Fruit fly (Drosophila melanogaster) whole organism, embryonic: ENCODE results near the gene senju.
A peak's percentile ranks its signal among the peaks of the same experiment; 100 is the strongest.

ENCODE experiments used
- Antp ChIP-seq: fragments of 200-800 bp; sonication (Bioruptor generic); optimal IDR thresholded peaks from 3 replicates; lab custom pipeline; 2016; ENCODE audit warnings: missing biosample characterization, missing genetic modification characterization
- Asciz ChIP-seq: fragments of 200-800 bp; sonication (Bioruptor generic); optimal IDR thresholded peaks from 2 replicates; lab custom pipeline; 2017; ENCODE audit warnings: missing biosample characterization, mild to moderate bottlenecking, missing genetic modification characterization, missing genetic modification reagents
- Bgb ChIP-seq: fragments of 200-800 bp; sonication (Bioruptor generic); IDR thresholded peaks from 2 replicates; pipeline ENCODE4 v1.3.6; 2022; ENCODE audit warnings: missing biosample characterization, missing genetic modification characterization; ENCODE audit not compliant: partially characterized antibody
- CG10654 ChIP-seq: fragments of 200-800 bp; sonication (Bioruptor generic); optimal IDR thresholded peaks from 2 replicates; lab custom pipeline; 2016; ENCODE audit warnings: missing biosample characterization, missing genetic modification characterization
- CG11696 ChIP-seq: fragments of 200-800 bp; sonication (Bioruptor generic); IDR thresholded peaks from 2 replicates; pipeline ENCODE4 v1.3.6; 2022; ENCODE audit warnings: missing biosample characterization, missing genetic modification characterization
- CG12071 ChIP-seq: fragments of 200-800 bp; sonication (Bioruptor generic); optimal IDR thresholded peaks from 3 replicates; lab custom pipeline; 2018; ENCODE audit warnings: missing biosample characterization, mild to moderate bottlenecking, missing genetic modification characterization
- CG12155 ChIP-seq: fragments of 200-800 bp; sonication (Bioruptor generic); optimal IDR thresholded peaks from 3 replicates; lab custom pipeline; 2016; ENCODE audit warnings: missing biosample characterization, missing genetic modification characterization
- CG12236 ChIP-seq: fragments of 200-800 bp; sonication (Bioruptor generic); optimal IDR thresholded peaks from 2 replicates; lab custom pipeline; 2016; ENCODE audit warnings: missing biosample characterization, missing genetic modification characterization
- CG15479 ChIP-seq: fragments of 200-800 bp; sonication (Bioruptor generic); optimal IDR thresholded peaks from 3 replicates; lab custom pipeline; 2019; ENCODE audit warnings: missing biosample characterization, mild to moderate bottlenecking, missing genetic modification characterization, moderate library complexity
- CG16863 ChIP-seq: fragments of 200-800 bp; sonication (Bioruptor generic); optimal IDR thresholded peaks from 3 replicates; lab custom pipeline; 2016; ENCODE audit warnings: missing biosample characterization, missing genetic modification characterization
- CG17829 ChIP-seq: fragments of 200-800 bp; optimal IDR thresholded peaks from 2 replicates; lab custom pipeline; 2019; ENCODE audit warnings: missing biosample characterization, mild to moderate bottlenecking, missing genetic modification characterization, moderate library complexity
- CG18764 ChIP-seq: fragments of 200-800 bp; sonication (Bioruptor generic); optimal IDR thresholded peaks from 3 replicates; lab custom pipeline; 2016; ENCODE audit warnings: missing biosample characterization, missing genetic modification characterization
- CG2129 ChIP-seq: fragments of 200-800 bp; sonication (Bioruptor generic); IDR thresholded peaks from 2 replicates; pipeline ENCODE4 v1.3.6; 2022; ENCODE audit warnings: missing biosample characterization, missing genetic modification characterization; ENCODE audit not compliant: partially characterized antibody
- CG2202 ChIP-seq: fragments of 200-800 bp; sonication (Bioruptor generic); optimal IDR thresholded peaks from 2 replicates; lab custom pipeline; 2018; ENCODE audit warnings: missing biosample characterization, mild to moderate bottlenecking, missing genetic modification characterization
- CG2712 ChIP-seq: fragments of 200-800 bp; optimal IDR thresholded peaks from 3 replicates; lab custom pipeline; 2019; ENCODE audit warnings: missing biosample characterization, mild to moderate bottlenecking, missing genetic modification characterization, moderate library complexity
- CG2889 ChIP-seq: fragments of 200-800 bp; sonication (Bioruptor generic); IDR thresholded peaks from 3 replicates; pipeline ENCODE4 v1.3.6; 2022; ENCODE audit warnings: missing biosample characterization, missing genetic modification characterization
- CG31388 ChIP-seq: fragments of 200-800 bp; sonication (Bioruptor generic); optimal IDR thresholded peaks from 2 replicates; lab custom pipeline; 2016; ENCODE audit warnings: missing biosample characterization, missing genetic modification characterization
- CG3995 ChIP-seq: fragments of 200-800 bp; sonication (Bioruptor generic); optimal IDR thresholded peaks from 3 replicates; lab custom pipeline; 2016; ENCODE audit warnings: missing biosample characterization, missing genetic modification characterization
- CG6272 ChIP-seq: fragments of 200-800 bp; sonication (Bioruptor generic); IDR thresholded peaks from 2 replicates; pipeline ENCODE4 v1.3.6; 2022; ENCODE audit warnings: missing biosample characterization, missing genetic modification characterization
- CG8359 ChIP-seq: fragments of 200-800 bp; sonication (Bioruptor generic); optimal IDR thresholded peaks from 2 replicates; lab custom pipeline; 2017; ENCODE audit warnings: missing biosample characterization, mild to moderate bottlenecking, missing genetic modification characterization, borderline replicate concordance
- Elba2 ChIP-seq: fragments of 200-800 bp; sonication (Bioruptor generic); optimal IDR thresholded peaks from 3 replicates; lab custom pipeline; 2016; ENCODE audit warnings: missing biosample characterization, missing genetic modification characterization
- Ets65A ChIP-seq: fragments of 200-800 bp; sonication (Bioruptor generic); peaks from one replicate; lab custom pipeline; 2016; ENCODE audit warnings: missing biosample characterization, missing genetic modification characterization
- Gug ChIP-seq: fragments of 200-800 bp; sonication (Bioruptor generic); IDR thresholded peaks from 4 replicates; pipeline ENCODE4 v1.3.6; 2022; ENCODE audit warnings: missing biosample characterization, missing genetic modification characterization
- H2.0 ChIP-seq: fragments of 200-800 bp; sonication (Bioruptor generic); IDR thresholded peaks from 2 replicates; pipeline ENCODE4 v1.3.6; 2022; ENCODE audit warnings: missing biosample characterization, missing genetic modification characterization
- HHEX ChIP-seq: fragments of 200-800 bp; sonication (Bioruptor generic); optimal IDR thresholded peaks from 3 replicates; lab custom pipeline; 2017; ENCODE audit warnings: missing biosample characterization, mild to moderate bottlenecking, missing genetic modification characterization, missing genetic modification reagents
- HmgD ChIP-seq: fragments of 200-800 bp; sonication (Bioruptor generic); optimal IDR thresholded peaks from 3 replicates; lab custom pipeline; 2016; ENCODE audit warnings: missing biosample characterization, missing genetic modification characterization
- Hr3 ChIP-seq: fragments of 200-800 bp; sonication (Bioruptor generic); optimal IDR thresholded peaks from 3 replicates; lab custom pipeline; 2016; ENCODE audit warnings: missing biosample characterization, missing genetic modification characterization
- Meics ChIP-seq: fragments of 200-800 bp; sonication (Bioruptor generic); optimal IDR thresholded peaks from 2 replicates; lab custom pipeline; 2017; ENCODE audit warnings: missing biosample characterization, mild to moderate bottlenecking, missing genetic modification characterization
- Opbp ChIP-seq: fragments of 200-800 bp; sonication (Bioruptor generic); IDR thresholded peaks from 3 replicates; pipeline ENCODE4 v1.3.6; 2022; ENCODE audit warnings: missing biosample characterization, missing genetic modification characterization; ENCODE audit not compliant: partially characterized antibody
- Six4 ChIP-seq: fragments of 200-800 bp; sonication (Bioruptor generic); optimal IDR thresholded peaks from 2 replicates; lab custom pipeline; 2016; ENCODE audit warnings: missing biosample characterization, missing genetic modification characterization
- Spps ChIP-seq: fragments of 200-800 bp; sonication (Bioruptor generic); optimal IDR thresholded peaks from 2 replicates; lab custom pipeline; 2018; ENCODE audit warnings: missing biosample characterization, mild to moderate bottlenecking, missing genetic modification characterization
- Stat92E ChIP-seq, 3 experiments: fragments of >200 bp in 2 of 3; fragments of 200-800 bp in 1 of 3; sonication (Bioruptor generic) in 1 of 3; optimal IDR thresholded peaks; 2 replicates each; lab custom pipeline; 2017 to 2019; ENCODE audit warnings: missing biosample characterization in 3 of 3, missing genetic modification characterization in 3 of 3, mild to moderate bottlenecking in 1 of 3, moderate library complexity in 1 of 3
- TFAM ChIP-seq: fragments of 200-800 bp; sonication (Bioruptor generic); optimal IDR thresholded peaks from 2 replicates; lab custom pipeline; 2017; ENCODE audit warnings: missing biosample characterization, missing genetic modification characterization, inconsistent platforms
- Trl ChIP-seq, 3 experiments: fragments of >200 bp in 2 of 3; fragments of 200-800 bp in 1 of 3; sonication (Bioruptor generic) in 1 of 3; optimal IDR thresholded peaks; 2 replicates in 1 of 3; 3 replicates in 2 of 3; lab custom pipeline; 2016 to 2017; ENCODE audit warnings: missing biosample characterization in 1 of 3, missing genetic modification characterization in 1 of 3
- cas ChIP-seq: fragments of 200-800 bp; sonication (Bioruptor generic); IDR thresholded peaks from 2 replicates; pipeline ENCODE4 v1.3.6; 2022; ENCODE audit warnings: missing biosample characterization, missing genetic modification characterization
- croc ChIP-seq: fragments of 200-800 bp; sonication (Bioruptor generic); conservative IDR thresholded peaks from 3 replicates; pipeline ENCODE4 v1.3.6; 2022; ENCODE audit warnings: missing biosample characterization, missing genetic modification characterization
- dati ChIP-seq: fragments of 200-800 bp; sonication (Bioruptor generic); IDR thresholded peaks from 2 replicates; pipeline ENCODE4 v1.3.6; 2022; ENCODE audit warnings: missing biosample characterization, missing genetic modification characterization
- dysf ChIP-seq: fragments of 200-800 bp; sonication (Bioruptor generic); IDR thresholded peaks from 3 replicates; pipeline ENCODE4 v1.3.6; 2022; ENCODE audit warnings: missing biosample characterization, missing genetic modification characterization
- fd3F ChIP-seq: fragments of 200-800 bp; sonication (Bioruptor generic); optimal IDR thresholded peaks from 2 replicates; lab custom pipeline; 2018; ENCODE audit warnings: missing biosample characterization, mild to moderate bottlenecking, missing genetic modification characterization, moderate library complexity
- gsb-n ChIP-seq: fragments of 200-800 bp; sonication (Bioruptor generic); optimal IDR thresholded peaks from 3 replicates; lab custom pipeline; 2018; ENCODE audit warnings: missing biosample characterization, mild to moderate bottlenecking, missing genetic modification characterization
- ken ChIP-seq: fragments of 200-800 bp; sonication (Bioruptor generic); IDR thresholded peaks from 3 replicates; pipeline ENCODE4 v1.3.6; 2022; ENCODE audit warnings: missing biosample characterization, missing genetic modification characterization
- nmo ChIP-seq: fragments of 200-800 bp; sonication (Bioruptor generic); optimal IDR thresholded peaks from 2 replicates; lab custom pipeline; 2018; ENCODE audit warnings: missing biosample characterization, mild to moderate bottlenecking, missing genetic modification characterization, moderate library complexity
- p53 ChIP-seq: fragments of 200-800 bp; sonication (Bioruptor generic); optimal IDR thresholded peaks from 2 replicates; lab custom pipeline; 2016; ENCODE audit warnings: missing biosample characterization, missing genetic modification characterization
- pros ChIP-seq: fragments of 200-800 bp; sonication (Bioruptor generic); optimal IDR thresholded peaks from 3 replicates; lab custom pipeline; 2019; ENCODE audit warnings: missing biosample characterization, mild to moderate bottlenecking, missing genetic modification characterization, moderate library complexity
- pzg ChIP-seq: fragments of 200-800 bp; sonication (Bioruptor generic); optimal IDR thresholded peaks from 3 replicates; lab custom pipeline; 2018; ENCODE audit warnings: missing biosample characterization, mild to moderate bottlenecking, missing genetic modification characterization, moderate library complexity
- ro ChIP-seq: fragments of 200-800 bp; sonication (Bioruptor generic); IDR thresholded peaks from 2 replicates; pipeline ENCODE4 v1.3.6; 2022; ENCODE audit warnings: missing biosample characterization, missing genetic modification characterization
- tap ChIP-seq: fragments of 200-800 bp; optimal IDR thresholded peaks from 3 replicates; lab custom pipeline; 2019; ENCODE audit warnings: missing biosample characterization, mild to moderate bottlenecking, missing genetic modification characterization, moderate library complexity
- tgo ChIP-seq: fragments of 200-800 bp; sonication (Bioruptor generic); IDR thresholded peaks from 3 replicates; pipeline ENCODE4 v1.3.6; 2022; ENCODE audit warnings: missing biosample characterization, missing genetic modification characterization
- tna ChIP-seq: fragments of 200-800 bp; sonication (Bioruptor generic); IDR thresholded peaks from 2 replicates; pipeline ENCODE4 v1.3.6; 2022; ENCODE audit warnings: missing biosample characterization, missing genetic modification characterization; ENCODE audit not compliant: partially characterized antibody

The senju gene

dm6 chr2L:5004677-5005463 is 47.8 kb upstream of the senju start (continued):
- TF ChIP-seq gsb-n (tag; lab: Kevin White, UChicago) (peak; percentile 88), CG2202 (tag; lab: Kevin White, UChicago) (peak; percentile 79), CG12071 (GFP tag; lab: Kevin White, UChicago) (peak; percentile 93), CG16863 (GFP tag; lab: Kevin White, UChicago) (peak; percentile 95), Six4 (GFP tag; lab: Kevin White, UChicago) (peak; percentile 91), TFAM (GFP tag; lab: Kevin White, UChicago) (peak; percentile 44), Trl (optimal IDR thresholded peaks at IDR 0.05; lab: Kevin White, UChicago) (peak; percentile 34 to 48), Trl (GFP tag; optimal IDR thresholded peaks at IDR 0.05; lab: Kevin White, UChicago) (peak; percentile 92), CG15479 (GFP tag; lab: Kevin White, UChicago) (no peak), CG31388 (GFP tag; lab: Kevin White, UChicago) (peak; percentile 79), H2.0 (GFP tag; lab: Robert Waterston, UW) (peak; percentile 93), CG12155 (GFP tag; lab: Kevin White, UChicago) (peak; percentile 93), ken (GFP tag; lab: Robert Waterston, UW) (peak; percentile 95), CG2129 (GFP tag; lab: Robert Waterston, UW) (no peak), Stat92E (GFP tag; optimal IDR thresholded peaks at IDR 0.05; lab: Kevin White, UChicago) (no peak), pzg (GFP tag; lab: Kevin White, UChicago) (peak; percentile 28), CG10654 (GFP tag; lab: Kevin White, UChicago) (peak; percentile 91), CG18764 (GFP tag; lab: Kevin White, UChicago) (peak; percentile 84), dysf (peak; percentile 97), CG11696 (GFP tag; lab: Robert Waterston, UW) (peak; percentile 85), ro (GFP tag; lab: Robert Waterston, UW) (peak; percentile 88), HmgD (GFP tag; lab: Kevin White, UChicago) (peak; percentile 92), tna (GFP tag; lab: Robert Waterston, UW) (no peak), fd3F (peak; percentile 94), Elba2 (no peak), tgo (GFP tag; lab: Robert Waterston, UW) (peak; percentile 95), CG12236 (GFP tag; lab: Kevin White, UChicago) (peak; percentile 84), CG6272 (GFP tag; lab: Robert Waterston, UW) (peak; percentile 94), CG3995 (GFP tag; lab: Kevin White, UChicago) (peak; percentile 50), Spps (tag; lab: Kevin White, UChicago) (peak; percentile 77), CG2712 (peak; percentile 94), CG8359 (GFP tag; lab: Kevin White, UChicago) (peak; percentile 71), CG17829 (peak; percentile 91), Opbp (GFP tag; lab: Robert Waterston, UW) (no peak), dati (GFP tag; lab: Robert Waterston, UW) (peak; percentile 83), nmo (GFP tag; lab: Kevin White, UChicago) (peak; percentile 92), Hr3 (GFP tag; lab: Kevin White, UChicago) (peak; percentile 92), Meics (peak; percentile 97), CG2889 (GFP tag; lab: Robert Waterston, UW) (peak; percentile 91), croc (GFP tag; lab: Robert Waterston, UW) (peak; percentile 89), cas (GFP tag; lab: Robert Waterston, UW) (peak; percentile 95), Bgb (GFP tag; lab: Robert Waterston, UW) (no peak), HHEX (peak; percentile 94), tap (tag; lab: Kevin White, UChicago) (peak; percentile 92), Asciz (GFP tag; lab: Kevin White, UChicago) (peak; percentile 89), Antp (GFP tag; lab: Kevin White, UChicago) (peak; percentile 97), Gug (GFP tag; lab: Robert Waterston, UW) (peak; percentile 97), Ets65A (GFP tag; lab: Kevin White, UChicago) (peak; percentile 99), pros (GFP tag; lab: Kevin White, UChicago) (no peak), p53 (GFP tag; lab: Kevin White, UChicago) (peak; percentile 89)
